Worm (Caenorhabditis elegans) whole organism, late embryonic: ENCODE measurements around the gene ech-1.1.

Experiments
- dmd-4 ChIP-seq: sonication (generic microtip); optimal IDR thresholded peaks from 2 replicates; lab custom pipeline; 2016; ENCODE audit warnings: borderline replicate concordance, missing genetic modification characterization, missing compliant biosample characterization
- nhr-11 ChIP-seq: fragments of 150-350 bp; optimal IDR thresholded peaks from 2 replicates; lab custom pipeline; 2014; ENCODE audit warnings: missing biosample characterization, missing genetic modification characterization
- tbx-2 ChIP-seq: sonication (generic microtip); optimal IDR thresholded peaks from 2 replicates; lab custom pipeline; 2016; ENCODE audit warnings: missing genetic modification characterization, missing compliant biosample characterization
- unc-86 ChIP-seq: sonication (generic microtip); optimal IDR thresholded peaks from 2 replicates; lab custom pipeline; 2016; ENCODE audit warnings: missing genetic modification characterization, missing compliant biosample characterization

ce11 chrV:15399691-15400377, 38.5 kb upstream of the ech-1.1 start, which contains the start of the genes T06E6.15 and sri-7:
- TF ChIP-seq nhr-11 (tag; lab: Kevin White, UChicago): no peak
- TF ChIP-seq dmd-4 (tag; lab: Kevin White, UChicago): no peak
- no peak for TF ChIP-seq unc-86 (tag; lab: Kevin White, UChicago)
- TF ChIP-seq tbx-2 (tag; lab: Kevin White, UChicago): no peak
